Worm (Caenorhabditis elegans) whole organism, L3 larva: ENCODE results near the gene fbxc-54.

Experiments
- R02D3.7 ChIP-seq: fragments of 150-350 bp; optimal IDR thresholded peaks from 2 replicates; lab custom pipeline; 2014; ENCODE audit warnings: missing biosample characterization, missing genetic modification characterization
- ZK546.5 ChIP-seq: sonication (generic microtip); optimal IDR thresholded peaks from 2 replicates; lab custom pipeline; 2017; ENCODE audit warnings: missing biosample characterization, missing genetic modification characterization
- aly-2 ChIP-seq: fragments of 150-350 bp; optimal IDR thresholded peaks from 2 replicates; lab custom pipeline; 2014; ENCODE audit warnings: missing biosample characterization, missing genetic modification characterization
- ceh-16 ChIP-seq: sonication (generic microtip); optimal IDR thresholded peaks from 2 replicates; lab custom pipeline; 2017; ENCODE audit warnings: missing biosample characterization, missing genetic modification characterization
- ceh-28 ChIP-seq: fragments of 150-350 bp; optimal IDR thresholded peaks from 2 replicates; lab custom pipeline; 2014; ENCODE audit warnings: missing biosample characterization, missing genetic modification reagents, missing genetic modification characterization
- ceh-82 ChIP-seq: fragments of 150-350 bp; optimal IDR thresholded peaks from 2 replicates; lab custom pipeline; 2014; ENCODE audit warnings: missing biosample characterization, missing genetic modification characterization
- ceh-9 ChIP-seq: sonication (generic microtip); optimal IDR thresholded peaks from 2 replicates; lab custom pipeline; 2018; ENCODE audit warnings: missing biosample characterization, missing genetic modification characterization
- daf-12 ChIP-seq: fragments of 150-350 bp; optimal IDR thresholded peaks from 2 replicates; lab custom pipeline; 2014; ENCODE audit warnings: missing biosample characterization, missing genetic modification reagents, missing genetic modification characterization
- egl-27 ChIP-seq: sonication (generic microtip); optimal IDR thresholded peaks from 4 replicates; lab custom pipeline; 2017; ENCODE audit warnings: missing biosample characterization, missing genetic modification reagents, missing genetic modification characterization
- egl-5 ChIP-seq: fragments of 150-350 bp; optimal IDR thresholded peaks from 2 replicates; lab custom pipeline; 2017; ENCODE audit warnings: missing biosample characterization, missing genetic modification reagents, missing genetic modification characterization, inconsistent platforms
- elt-1 ChIP-seq: fragments of 150-350 bp; optimal IDR thresholded peaks from 2 replicates; lab custom pipeline; 2014; ENCODE audit warnings: missing biosample characterization, missing genetic modification characterization
- elt-2 ChIP-seq: sonication (generic microtip); optimal IDR thresholded peaks from 2 replicates; lab custom pipeline; 2016; ENCODE audit warnings: missing genetic modification reagents, mild to moderate bottlenecking, missing genetic modification characterization, missing compliant biosample characterization
- elt-3 ChIP-seq, 3 experiments: fragments of 150-350 bp in 1 of 3; sonication (generic microtip) in 2 of 3; optimal IDR thresholded peaks; 2 replicates in 2 of 3; 4 replicates in 1 of 3; lab custom pipeline; 2014 to 2017; ENCODE audit warnings: missing biosample characterization in 3 of 3, missing genetic modification characterization in 3 of 3
- eor-1 ChIP-seq, 2 experiments: fragments of 150-350 bp; optimal IDR thresholded peaks; 2 replicates each; lab custom pipeline; 2014 to 2018; ENCODE audit warnings: missing biosample characterization in 2 of 2, missing genetic modification characterization in 2 of 2
- fkh-10 ChIP-seq: sonication (generic microtip); optimal IDR thresholded peaks from 2 replicates; lab custom pipeline; 2017; ENCODE audit warnings: missing biosample characterization, missing genetic modification reagents, missing genetic modification characterization
- fkh-2 ChIP-seq: fragments of 150-350 bp; optimal IDR thresholded peaks from 2 replicates; lab custom pipeline; 2014; ENCODE audit warnings: missing biosample characterization, missing genetic modification reagents, missing genetic modification characterization
- fos-1 ChIP-seq: fragments of 150-350 bp; optimal IDR thresholded peaks from 2 replicates; lab custom pipeline; 2014; ENCODE audit warnings: missing biosample characterization, missing genetic modification characterization
- hmg-11 ChIP-seq: sonication (generic microtip); optimal IDR thresholded peaks from 2 replicates; lab custom pipeline; 2016; ENCODE audit warnings: missing genetic modification characterization, missing compliant biosample characterization
- jun-1 ChIP-seq: fragments of 150-350 bp; optimal IDR thresholded peaks from 2 replicates; lab custom pipeline; 2014; ENCODE audit warnings: missing biosample characterization, missing genetic modification reagents, missing genetic modification characterization
- lin-15B ChIP-seq: fragments of 150-350 bp; optimal IDR thresholded peaks from 2 replicates; lab custom pipeline; 2014; ENCODE audit warnings: missing biosample characterization, missing genetic modification characterization
- lin-39 ChIP-seq: fragments of 150-350 bp; optimal IDR thresholded peaks from 2 replicates; lab custom pipeline; 2018; ENCODE audit warnings: missing biosample characterization, missing genetic modification reagents, missing genetic modification characterization
- lsy-12 ChIP-seq: sonication (generic microtip); optimal IDR thresholded peaks from 2 replicates; lab custom pipeline; 2016; ENCODE audit warnings: mild to moderate bottlenecking, missing genetic modification characterization, missing compliant biosample characterization
- mdl-1 ChIP-seq: fragments of 150-350 bp; optimal IDR thresholded peaks from 2 replicates; lab custom pipeline; 2014; ENCODE audit warnings: missing biosample characterization, missing genetic modification characterization
- mml-1 ChIP-seq: fragments of 150-350 bp; sonication (generic microtip); optimal IDR thresholded peaks from 3 replicates; lab custom pipeline; 2014; ENCODE audit warnings: missing biosample characterization, missing genetic modification characterization
- nfya-1 ChIP-seq: sonication (generic microtip); optimal IDR thresholded peaks from 2 replicates; lab custom pipeline; 2017; ENCODE audit warnings: missing genetic modification characterization, mild to moderate bottlenecking, missing compliant biosample characterization, antibody characterized with exemption, moderate library complexity; ENCODE audit not compliant: insufficient read depth
- nhr-11 ChIP-seq: fragments of 150-350 bp; optimal IDR thresholded peaks from 2 replicates; lab custom pipeline; 2014; ENCODE audit warnings: missing biosample characterization, missing genetic modification characterization
- nhr-12 ChIP-seq: fragments of 150-350 bp; optimal IDR thresholded peaks from 2 replicates; lab custom pipeline; 2014; ENCODE audit warnings: missing biosample characterization, missing genetic modification characterization
- nhr-23 ChIP-seq: fragments of 150-350 bp; optimal IDR thresholded peaks from 2 replicates; lab custom pipeline; 2014; ENCODE audit warnings: missing biosample characterization, missing genetic modification reagents, missing genetic modification characterization
- nhr-237 ChIP-seq: fragments of 150-350 bp; optimal IDR thresholded peaks from 2 replicates; lab custom pipeline; 2014; ENCODE audit warnings: missing biosample characterization, missing genetic modification characterization
- nhr-25 ChIP-seq: sonication (generic microtip); optimal IDR thresholded peaks from 2 replicates; lab custom pipeline; 2017; ENCODE audit warnings: missing biosample characterization, missing genetic modification characterization
- nhr-28 ChIP-seq: fragments of 150-350 bp; optimal IDR thresholded peaks from 2 replicates; lab custom pipeline; 2014; ENCODE audit warnings: missing biosample characterization, missing genetic modification characterization
- nhr-76 ChIP-seq: fragments of 150-350 bp; sonication (generic microtip); optimal IDR thresholded peaks from 5 replicates; lab custom pipeline; 2014; ENCODE audit warnings: missing biosample characterization, missing genetic modification characterization
- nhr-77 ChIP-seq: fragments of 150-350 bp; optimal IDR thresholded peaks from 2 replicates; lab custom pipeline; 2014; ENCODE audit warnings: missing biosample characterization, missing genetic modification characterization
- pha-4 ChIP-seq: fragments of 150-350 bp; optimal IDR thresholded peaks from 2 replicates; lab custom pipeline; 2014; ENCODE audit warnings: missing biosample characterization, missing genetic modification reagents, missing genetic modification characterization
- sea-2 ChIP-seq: fragments of 150-350 bp; sonication (generic microtip); optimal IDR thresholded peaks from 4 replicates; lab custom pipeline; 2014; ENCODE audit warnings: missing biosample characterization, missing genetic modification reagents, missing genetic modification characterization
- skn-1 ChIP-seq: fragments of 150-350 bp; optimal IDR thresholded peaks from 2 replicates; lab custom pipeline; 2014; ENCODE audit warnings: missing biosample characterization, missing genetic modification characterization
- snpc-4 ChIP-seq: fragments of 150-350 bp; optimal IDR thresholded peaks from 2 replicates; lab custom pipeline; 2014; ENCODE audit warnings: missing biosample characterization, missing genetic modification characterization
- tbx-2 ChIP-seq: sonication (generic microtip); optimal IDR thresholded peaks from 2 replicates; lab custom pipeline; 2016; ENCODE audit warnings: mild to moderate bottlenecking, missing genetic modification characterization, missing compliant biosample characterization
- unc-39 ChIP-seq: sonication (generic microtip); optimal IDR thresholded peaks from 4 replicates; lab custom pipeline; 2017; ENCODE audit warnings: missing biosample characterization, missing genetic modification characterization
- unc-62 ChIP-seq: fragments of 150-350 bp; sonication (generic microtip); optimal IDR thresholded peaks from 4 replicates; lab custom pipeline; 2014; ENCODE audit warnings: missing biosample characterization, missing genetic modification reagents, missing genetic modification characterization
- zag-1 ChIP-seq: fragments of 150-350 bp; optimal IDR thresholded peaks from 2 replicates; lab custom pipeline; 2014; ENCODE audit warnings: missing biosample characterization, missing genetic modification characterization
- ztf-11 ChIP-seq: fragments of 150-350 bp; optimal IDR thresholded peaks from 2 replicates; lab custom pipeline; 2014; ENCODE audit warnings: missing biosample characterization, missing genetic modification characterization
- ztf-4 ChIP-seq: fragments of 150-350 bp; optimal IDR thresholded peaks from 2 replicates; lab custom pipeline; 2014; ENCODE audit warnings: missing biosample characterization, missing genetic modification characterization

fbxc-54 gene

DNA sequence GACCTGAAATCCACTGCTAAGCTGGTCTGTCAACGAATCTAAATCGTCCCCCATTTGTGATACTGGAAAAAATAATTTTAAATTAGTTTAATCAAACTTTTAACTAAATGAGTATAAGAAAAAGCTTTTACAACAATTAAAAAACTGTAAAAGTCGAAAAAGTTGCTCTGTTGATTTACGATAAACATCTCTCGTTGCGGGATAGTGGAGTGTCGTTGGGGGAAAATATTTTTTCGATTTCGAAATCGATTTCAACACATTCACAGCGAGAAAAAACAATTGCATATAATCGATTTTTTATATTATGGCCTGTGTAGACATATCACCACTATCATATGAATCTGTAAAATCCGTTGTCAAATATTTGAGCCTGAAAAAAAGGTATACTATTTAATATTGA is at the start of gene fbxc-54, which contains the start of gene F23F1.5:
fbxc-54 (plus strand) TSS at position 199 of the 400 bp plus-strand sequence.
F23F1.5 (minus strand) TSS at position 64 of the 400 bp plus-strand sequence.
- TF ChIP-seq fkh-2 (no peak), elt-3 (tag; optimal IDR thresholded peaks at IDR 0.05; lab: Kevin White, UChicago) (no peak), nhr-12 (tag; lab: Kevin White, UChicago) (no peak), zag-1 (tag; lab: Kevin White, UChicago) (no peak), sea-2 (GFP tag; lab: Kevin White, UChicago) (no peak), ztf-11 (no peak), ceh-28 (tag; lab: Kevin White, UChicago) (peak; percentile 44), nhr-76 (tag; lab: Kevin White, UChicago) (no peak), mml-1 (tag; lab: Kevin White, UChicago) (no peak), pha-4 (no peak), unc-62 (GFP tag; lab: Kevin White, UChicago) (no peak), hmg-11 (tag; lab: Kevin White, UChicago) (no peak), nhr-28 (tag; lab: Kevin White, UChicago) (no peak), lin-15B (tag; lab: Kevin White, UChicago) (peak; percentile 38), snpc-4 (tag; lab: Kevin White, UChicago) (no peak), ceh-82 (tag; lab: Kevin White, UChicago) (no peak), elt-1 (tag; lab: Kevin White, UChicago) (no peak), ZK546.5 (tag; lab: Kevin White, UChicago) (no peak), ztf-4 (tag; lab: Kevin White, UChicago) (no peak), nhr-11 (tag; lab: Kevin White, UChicago) (no peak), egl-27 (no peak), R02D3.7 (tag; lab: Kevin White, UChicago) (peak; percentile 58), nhr-237 (tag; lab: Kevin White, UChicago) (no peak), eor-1 (tag; optimal IDR thresholded peaks at IDR 0.05; lab: Kevin White, UChicago) (no peak), elt-2 (tag; lab: Kevin White, UChicago) (no peak), ceh-16 (tag; lab: Kevin White, UChicago) (no peak), unc-39 (no peak), skn-1 (tag; lab: Kevin White, UChicago) (no peak), daf-12 (tag; lab: Kevin White, UChicago) (no peak), nhr-23 (no peak), nhr-77 (tag; lab: Kevin White, UChicago) (no peak), nfya-1 (tag; lab: Kevin White, UChicago) (peak; percentile 41), nhr-25 (tag; lab: Kevin White, UChicago) (no peak), ceh-9 (tag; lab: Kevin White, UChicago) (no peak), tbx-2 (tag; lab: Kevin White, UChicago) (no peak), lin-39 (tag; lab: Kevin White, UChicago) (peak; percentile 2), lsy-12 (tag; lab: Kevin White, UChicago) (no peak), aly-2 (no peak), fos-1 (tag; lab: Kevin White, UChicago) (no peak), jun-1 (no peak)

DNA sequence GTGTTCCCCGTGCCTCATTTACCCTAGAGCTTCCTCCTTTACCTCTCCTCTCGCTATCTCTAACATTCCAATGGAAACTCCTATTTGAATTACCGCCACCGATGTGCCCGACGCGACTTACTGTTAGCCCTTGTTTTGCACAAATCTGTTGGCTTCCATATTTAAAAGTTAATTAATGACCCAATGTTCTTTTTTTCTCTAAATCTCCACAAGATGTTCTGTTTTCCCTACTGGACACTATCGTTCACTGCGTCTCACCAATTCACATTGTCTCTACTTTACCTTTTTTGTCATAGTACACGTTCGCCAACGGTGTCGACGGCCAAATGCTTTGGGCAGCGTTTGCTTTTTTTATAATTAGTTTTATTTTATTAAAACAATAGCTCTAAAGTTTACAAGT is 30.9 kb upstream of the fbxc-54 start:
- TF ChIP-seq mdl-1 (tag; lab: Kevin White, UChicago) = no peak
- TF ChIP-seq nhr-25 (tag; lab: Kevin White, UChicago) = no peak
- no peak for TF ChIP-seq unc-62 (GFP tag; lab: Kevin White, UChicago)
- no peak for TF ChIP-seq lin-15B (tag; lab: Kevin White, UChicago)
- TF ChIP-seq ztf-11 = no peak

ce11 chrII:1334-1898 is 30.1 kb upstream of the fbxc-54 start, which contains the start of gene 2L52.1:
TSS of gene 2L52.1 (plus strand) at chrII:1848.
- TF ChIP-seq eor-1 (tag; optimal IDR thresholded peaks at IDR 0.05; lab: Kevin White, UChicago) (no peak), ceh-82 (tag; lab: Kevin White, UChicago) (no peak), ceh-28 (tag; lab: Kevin White, UChicago) (peak; percentile 5), lin-15B (tag; lab: Kevin White, UChicago) (no peak), nhr-12 (tag; lab: Kevin White, UChicago) (no peak), nfya-1 (tag; lab: Kevin White, UChicago) (peak; percentile 59), hmg-11 (tag; lab: Kevin White, UChicago) (peak; percentile 9), fos-1 (tag; lab: Kevin White, UChicago) (no peak), ztf-11 (no peak), unc-62 (GFP tag; lab: Kevin White, UChicago) (no peak), daf-12 (tag; lab: Kevin White, UChicago) (no peak), lin-39 (tag; lab: Kevin White, UChicago) (peak; percentile 56), egl-5 (tag; lab: Kevin White, UChicago) (peak; percentile 43), fkh-10 (GFP tag; lab: Kevin White, UChicago) (no peak)
